Worm (Caenorhabditis elegans) whole organism, L1 larva: ENCODE results near the gene Y45F10B.13.
"Not testable (repeated sequence)": the region's sequence is repeated elsewhere in the genome, so short reads cannot be mapped to it uniquely, and the experiment has no call there.

Source experiments
- Y116A8C.19 ChIP-seq: sonication (generic microtip); optimal IDR thresholded peaks from 2 replicates; lab custom pipeline; 2016; ENCODE audit warnings: missing compliant biosample characterization, missing genetic modification characterization, borderline replicate concordance
- aha-1 ChIP-seq: fragments of 150-350 bp; optimal IDR thresholded peaks from 2 replicates; lab custom pipeline; 2014; ENCODE audit warnings: missing biosample characterization, missing genetic modification characterization
- ceh-63 ChIP-seq: fragments of 200-800 bp; sonication (Bioruptor generic); optimal IDR thresholded peaks from 2 replicates; lab custom pipeline; 2018; ENCODE audit warnings: mild to moderate bottlenecking, missing genetic modification characterization, missing compliant biosample characterization
- ceh-82 ChIP-seq, 3 experiments: fragments of 150-350 bp in 1 of 3; sonication (generic microtip) in 2 of 3; optimal IDR thresholded peaks; 2 replicates each; lab custom pipeline; 2014 to 2017; ENCODE audit warnings: missing biosample characterization in 3 of 3, missing genetic modification characterization in 3 of 3
- ceh-90 ChIP-seq: sonication (generic microtip); optimal IDR thresholded peaks from 2 replicates; lab custom pipeline; 2016; ENCODE audit warnings: missing genetic modification characterization, missing compliant biosample characterization
- efl-3 ChIP-seq: fragments of 200-800 bp; sonication (Bioruptor generic); optimal IDR thresholded peaks from 2 replicates; lab custom pipeline; 2018; ENCODE audit warnings: mild to moderate bottlenecking, missing genetic modification characterization, missing compliant biosample characterization
- egl-13 ChIP-seq: sonication (generic microtip); optimal IDR thresholded peaks from 2 replicates; lab custom pipeline; 2016; ENCODE audit warnings: missing genotype, missing genetic modification reagents, missing genetic modification characterization, missing compliant biosample characterization
- ets-5 ChIP-seq: fragments of 200-800 bp; sonication (Bioruptor generic); IDR thresholded peaks from 2 replicates; pipeline ENCODE4 v1.3.6; 2022; ENCODE audit warnings: missing genetic modification characterization, missing compliant biosample characterization
- fkh-4 ChIP-seq: sonication (generic microtip); optimal IDR thresholded peaks from 2 replicates; lab custom pipeline; 2016; ENCODE audit warnings: missing compliant biosample characterization, missing genetic modification characterization, borderline replicate concordance
- hlh-17 ChIP-seq: fragments of 200-800 bp; sonication (Bioruptor generic); optimal IDR thresholded peaks from 2 replicates; lab custom pipeline; 2018; ENCODE audit warnings: missing genetic modification characterization, mild to moderate bottlenecking, missing compliant biosample characterization, moderate library complexity, borderline replicate concordance
- hpl-2 ChIP-seq: fragments of 150-350 bp; optimal IDR thresholded peaks from 2 replicates; lab custom pipeline; 2014; ENCODE audit warnings: missing biosample characterization, missing genetic modification reagents, missing genetic modification characterization
- isw-1 ChIP-seq: fragments of 200-800 bp; sonication (Bioruptor generic); IDR thresholded peaks from 2 replicates; pipeline ENCODE4 v1.3.6; 2022; ENCODE audit warnings: missing genetic modification characterization, missing compliant biosample characterization
- lsy-2 ChIP-seq, 2 experiments: fragments of 150-350 bp; optimal IDR thresholded peaks; 2 replicates each; lab custom pipeline; 2014; ENCODE audit warnings: missing biosample characterization in 2 of 2, missing genetic modification characterization in 2 of 2
- mab-9 ChIP-seq: fragments of 200-800 bp; sonication (Bioruptor generic); IDR thresholded peaks from 2 replicates; pipeline ENCODE4 v1.3.6; 2022; ENCODE audit warnings: missing genetic modification reagents, missing genetic modification characterization, missing compliant biosample characterization
- mdl-1 ChIP-seq, 2 experiments: fragments of 150-350 bp; optimal IDR thresholded peaks; 2 replicates each; lab custom pipeline; 2014 to 2017; ENCODE audit warnings: missing biosample characterization in 2 of 2, missing genetic modification characterization in 2 of 2, inconsistent platforms in 1 of 2
- mef-2 ChIP-seq: fragments of 150-350 bp; optimal IDR thresholded peaks from 2 replicates; lab custom pipeline; 2014; ENCODE audit warnings: missing biosample characterization, missing genetic modification characterization
- mep-1 ChIP-seq: fragments of 150-350 bp; optimal IDR thresholded peaks from 2 replicates; lab custom pipeline; 2014; ENCODE audit warnings: missing biosample characterization, missing genetic modification characterization
- nhr-11 ChIP-seq: fragments of 150-350 bp; optimal IDR thresholded peaks from 2 replicates; lab custom pipeline; 2014; ENCODE audit warnings: missing biosample characterization, missing genetic modification characterization
- nhr-12 ChIP-seq: sonication (generic microtip); optimal IDR thresholded peaks from 2 replicates; lab custom pipeline; 2017; ENCODE audit warnings: missing biosample characterization, missing genetic modification characterization
- nhr-19 ChIP-seq: fragments of 200-800 bp; sonication (Bioruptor generic); conservative IDR thresholded peaks from 2 replicates; pipeline ENCODE4 v1.3.6; 2022; ENCODE audit warnings: missing genetic modification characterization, missing compliant biosample characterization
- nhr-47 ChIP-seq: sonication (generic microtip); optimal IDR thresholded peaks from 2 replicates; lab custom pipeline; 2016; ENCODE audit warnings: mild to moderate bottlenecking, missing genetic modification characterization, moderate library complexity, missing compliant biosample characterization
- nhr-77 ChIP-seq: fragments of 150-350 bp; optimal IDR thresholded peaks from 2 replicates; lab custom pipeline; 2014; ENCODE audit warnings: missing biosample characterization, missing genetic modification characterization
- nhr-90 ChIP-seq: sonication (generic microtip); optimal IDR thresholded peaks from 2 replicates; lab custom pipeline; 2016; ENCODE audit warnings: mild to moderate bottlenecking, missing genetic modification characterization, missing compliant biosample characterization; ENCODE audit not compliant: poor library complexity
- rnt-1 ChIP-seq: sonication (generic microtip); optimal IDR thresholded peaks from 2 replicates; lab custom pipeline; 2016; ENCODE audit warnings: mild to moderate bottlenecking, missing genetic modification characterization, moderate library complexity, missing compliant biosample characterization
- snpc-4 ChIP-seq: fragments of 150-350 bp; optimal IDR thresholded peaks from 2 replicates; lab custom pipeline; 2014; ENCODE audit warnings: missing biosample characterization, missing genetic modification characterization
- sptf-1 ChIP-seq: fragments of 150-350 bp; optimal IDR thresholded peaks from 2 replicates; lab custom pipeline; 2014; ENCODE audit warnings: missing biosample characterization, missing genetic modification characterization
- sup-37 ChIP-seq: fragments of 200-800 bp; sonication (Bioruptor generic); optimal IDR thresholded peaks from 2 replicates; lab custom pipeline; 2018; ENCODE audit warnings: mild to moderate bottlenecking, missing genetic modification characterization, missing compliant biosample characterization
- unc-86 ChIP-seq: sonication (generic microtip); optimal IDR thresholded peaks from 2 replicates; lab custom pipeline; 2016; ENCODE audit warnings: missing genetic modification characterization, missing compliant biosample characterization
- unc-98 ChIP-seq: fragments of 200-800 bp; sonication (Bioruptor generic); IDR thresholded peaks from 2 replicates; pipeline ENCODE4 v1.3.6; 2022; ENCODE audit warnings: missing genetic modification characterization, missing compliant biosample characterization
- vab-15 ChIP-seq: sonication (generic microtip); optimal IDR thresholded peaks from 2 replicates; lab custom pipeline; 2017; ENCODE audit warnings: missing genotype, mild to moderate bottlenecking, missing genetic modification characterization, missing compliant biosample characterization
- ztf-11 ChIP-seq, 2 experiments: sonication (generic microtip); optimal IDR thresholded peaks; 2 replicates each; lab custom pipeline; 2016 to 2017; ENCODE audit warnings: missing genetic modification characterization in 2 of 2, missing biosample characterization in 1 of 2, missing compliant biosample characterization in 1 of 2
- ztf-4 ChIP-seq: fragments of 150-350 bp; optimal IDR thresholded peaks from 2 replicates; lab custom pipeline; 2014; ENCODE audit warnings: missing biosample characterization, missing genetic modification characterization

Y45F10B.13 gene

ce11 chrIV:13600643-13601042 is 39.1 kb upstream of the Y45F10B.13 start:
- TF ChIP-seq snpc-4 = peak; percentile 81
- no peak for TF ChIP-seq unc-98 (GFP tag; lab: Robert Waterston, UW)

ce11 chrIV:13597813-13598212 is 36.3 kb upstream of the Y45F10B.13 start, which contains the start of gene Y45F10B.9:
TSS of gene Y45F10B.9 (minus strand) at chrIV:13597913.
- not testable (repeated sequence) for TF ChIP-seq egl-13 (tag; lab: Kevin White, UChicago); efl-3 (GFP tag; lab: Kevin White, UChicago); vab-15 (tag; lab: Kevin White, UChicago)

- TF ChIP-seq nhr-11 (tag; lab: Kevin White, UChicago) (no peak), isw-1 (GFP tag; lab: Robert Waterston, UW) (no peak), sptf-1 (tag; lab: Kevin White, UChicago) (no peak), hlh-17 (no peak), nhr-47 (tag; lab: Kevin White, UChicago) (no peak), nhr-19 (GFP tag; lab: Robert Waterston, UW) (no peak), ceh-63 (GFP tag; lab: Kevin White, UChicago) (no peak), ztf-11 (tag; optimal IDR thresholded peaks at IDR 0.05; lab: Kevin White, UChicago) (no peak), mdl-1 (tag; optimal IDR thresholded peaks at IDR 0.05; lab: Kevin White, UChicago) (no peak), Y116A8C.19 (tag; lab: Kevin White, UChicago) (no peak), rnt-1 (tag; lab: Kevin White, UChicago) (no peak), nhr-77 (tag; lab: Kevin White, UChicago) (no peak), aha-1 (tag; lab: Kevin White, UChicago) (no peak), ets-5 (GFP tag; lab: Robert Waterston, UW) (no peak), sup-37 (GFP tag; lab: Kevin White, UChicago) (no peak), unc-86 (no peak)
- TF ChIP-seq, all 84 proteins: peak for 0
These were observed 31.8 kb upstream of the Y45F10B.13 start, which contains the start of gene Y45F10B.3 for ce11 chrIV:13593351-13593750. TSS of gene Y45F10B.3 (plus strand) at chrIV:13593651.

- TF ChIP-seq ceh-82 (tag; optimal IDR thresholded peaks at IDR 0.05; lab: Kevin White, UChicago) (no peak), nhr-12 (tag; lab: Kevin White, UChicago) (no peak), fkh-4 (tag; lab: Kevin White, UChicago) (no peak), mab-9 (GFP tag; lab: Robert Waterston, UW) (no peak), hpl-2 (GFP tag; lab: Kevin White, UChicago) (no peak), mep-1 (tag; lab: Kevin White, UChicago) (no peak), lsy-2 (tag; optimal IDR thresholded peaks at IDR 0.05; lab: Kevin White, UChicago) (no peak), rnt-1 (tag; lab: Kevin White, UChicago) (no peak), nhr-90 (tag; lab: Kevin White, UChicago) (no peak), ceh-90 (tag; lab: Kevin White, UChicago) (no peak), aha-1 (tag; lab: Kevin White, UChicago) (no peak), ztf-4 (tag; lab: Kevin White, UChicago) (no peak)
These were observed 30.1 kb upstream of the Y45F10B.13 start, which contains the start of gene tsp-5 for ce11 chrIV:13591645-13592044. TSS of gene tsp-5 (minus strand) at chrIV:13591745.

- not testable (repeated sequence) for TF ChIP-seq nhr-77 (tag; lab: Kevin White, UChicago); mab-9 (GFP tag; lab: Robert Waterston, UW); mef-2 (tag; lab: Kevin White, UChicago)
These were observed 27.1 kb upstream of the Y45F10B.13 start, which contains the start of gene sru-9 for ce11 chrIV:13588544-13589043. TSS of gene sru-9 (plus strand) at chrIV:13588993.
